Worm (Caenorhabditis elegans) whole organism, L4 larva: Measurements from ENCODE around the gene K08D8.7.

Source experiments
- ceh-20 ChIP-seq: fragments of 200-800 bp; sonication (Bioruptor generic); IDR thresholded peaks from 2 replicates; pipeline ENCODE4 v1.3.6; 2022; ENCODE audit warnings: missing genetic modification reagents, missing genetic modification characterization, missing compliant biosample characterization
- unc-39 ChIP-seq: sonication (generic microtip); optimal IDR thresholded peaks from 2 replicates; lab custom pipeline; 2017; ENCODE audit warnings: missing biosample characterization, missing genetic modification characterization

DNA sequence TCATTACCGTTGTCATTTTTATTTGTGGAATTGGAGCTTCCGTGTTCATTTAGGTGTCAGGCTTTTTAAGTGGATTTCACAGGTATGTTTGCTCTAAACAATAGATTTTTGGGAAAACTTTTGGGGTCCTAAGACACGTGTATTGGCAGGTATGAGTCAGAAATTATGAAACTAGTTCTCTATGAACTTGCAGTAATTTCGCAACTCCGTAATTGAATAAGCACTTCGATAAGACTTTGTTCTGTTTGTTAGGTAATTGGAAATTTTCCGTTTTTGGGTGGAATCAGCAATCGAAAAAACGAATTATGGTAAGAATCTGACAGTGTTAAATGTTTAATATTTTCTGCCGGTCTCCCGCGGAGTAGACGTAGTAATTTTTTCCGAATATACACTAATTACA is 514 bp downstream of the K08D8.7 start:
- no peak for TF ChIP-seq ceh-20 (GFP tag; lab: Robert Waterston, UW)
- TF ChIP-seq unc-39 (tag; lab: Kevin White, UChicago): no peak
